Worm (Caenorhabditis elegans): ENCODE measurements around the gene srw-76.

DNA sequence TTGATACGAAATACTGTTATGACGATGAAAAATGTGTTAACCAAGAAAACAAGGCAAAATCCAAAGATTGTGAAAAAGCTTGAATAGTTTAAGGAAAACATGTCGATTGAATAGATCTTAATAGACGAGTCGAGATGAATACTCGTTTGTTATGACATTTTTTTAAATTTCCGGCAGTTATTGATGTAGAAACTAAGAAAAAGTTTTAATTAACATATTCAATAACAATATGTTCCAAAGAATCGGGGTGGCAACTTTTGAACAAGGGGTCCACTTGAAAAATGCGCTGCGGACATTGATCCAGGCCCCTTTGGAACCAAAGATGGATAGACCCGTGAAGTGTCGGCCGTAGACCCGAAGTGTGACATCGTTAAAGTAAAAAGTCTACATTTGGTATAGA, 33.1 kb upstream of the srw-76 start, which contains the start of gene str-61:
- no peak for TF ChIP-seq lin-35 (GFP tag; optimal IDR thresholded peaks at IDR 0.05)
- TF ChIP-seq ceh-40 (GFP tag; IDR thresholded peaks at IDR 0.05) = no peak
- no peak for TF ChIP-seq madf-8 (GFP tag; conservative IDR thresholded peaks at IDR 0.05)
- TF ChIP-seq Y56A3A.18 (GFP tag; IDR thresholded peaks at IDR 0.05) = no peak
